Worm (Caenorhabditis elegans) whole organism, young adult: ENCODE data around the gene otub-1.

ENCODE experiments used
- B0019.2 ChIP-seq: fragments of 200-800 bp; sonication (Bioruptor generic); conservative IDR thresholded peaks from 2 replicates; pipeline ENCODE4 v1.3.6; 2022; ENCODE audit warnings: missing genetic modification reagents, missing genetic modification characterization, missing compliant biosample characterization
- B0336.3 ChIP-seq: fragments of 200-800 bp; sonication (Bioruptor generic); IDR thresholded peaks from 2 replicates; pipeline ENCODE4 v1.3.6; 2022; ENCODE audit warnings: missing genetic modification characterization, missing compliant biosample characterization
- C17E4.6 ChIP-seq: fragments of 200-800 bp; sonication (Bioruptor generic); IDR thresholded peaks from 2 replicates; pipeline ENCODE4 v1.3.6; 2022; ENCODE audit warnings: missing genetic modification reagents, missing genetic modification characterization, missing compliant biosample characterization
- D2030.7 ChIP-seq: fragments of 200-800 bp; sonication (Bioruptor generic); IDR thresholded peaks from 2 replicates; pipeline ENCODE4 v1.3.6; 2022; ENCODE audit warnings: missing genetic modification reagents, missing genetic modification characterization, missing compliant biosample characterization
- F33H1.4 ChIP-seq: fragments of 200-800 bp; sonication (Bioruptor generic); IDR thresholded peaks from 2 replicates; pipeline ENCODE4 v1.3.6; 2022; ENCODE audit warnings: missing genetic modification reagents, missing genetic modification characterization, missing compliant biosample characterization
- Y95B8A.8 ChIP-seq: fragments of 200-800 bp; sonication (Bioruptor generic); IDR thresholded peaks from 2 replicates; pipeline ENCODE4 v1.3.6; 2022; ENCODE audit warnings: missing genetic modification reagents, missing genetic modification characterization, missing compliant biosample characterization
- ZK185.1 ChIP-seq: sonication (generic microtip); optimal IDR thresholded peaks from 2 replicates; lab custom pipeline; 2016; ENCODE audit warnings: mild to moderate bottlenecking, missing genetic modification characterization, missing compliant biosample characterization; ENCODE audit not compliant: poor library complexity, severe bottlenecking
- aptf-2 ChIP-seq: fragments of 200-800 bp; sonication (Bioruptor generic); conservative IDR thresholded peaks from 2 replicates; pipeline ENCODE4 v1.3.6; 2022; ENCODE audit warnings: missing genetic modification reagents, missing genetic modification characterization, missing compliant biosample characterization
- attf-3 ChIP-seq: fragments of 200-800 bp; sonication (Bioruptor generic); conservative IDR thresholded peaks from 2 replicates; pipeline ENCODE4 v1.3.6; 2022; ENCODE audit warnings: missing genetic modification reagents, missing genetic modification characterization, missing compliant biosample characterization
- attf-6 ChIP-seq: fragments of 200-800 bp; sonication (Bioruptor generic); IDR thresholded peaks from 2 replicates; pipeline ENCODE4 v1.3.6; 2022; ENCODE audit warnings: missing genetic modification reagents, missing genetic modification characterization, missing compliant biosample characterization
- cebp-1 ChIP-seq, 2 experiments: fragments of 200-800 bp in 1 of 2; sonication (Bioruptor generic) in 1 of 2; sonication (generic microtip) in 1 of 2; IDR thresholded peaks in 1 of 2; optimal IDR thresholded peaks in 1 of 2; 2 replicates each; pipeline versions ENCODE4 v1.3.6 to Lab custom; 2017 to 2022; ENCODE audit warnings: missing compliant biosample characterization in 2 of 2, missing genetic modification characterization in 2 of 2, mild to moderate bottlenecking in 1 of 2, missing genetic modification reagents in 1 of 2, moderate library complexity in 1 of 2
- ceh-91 ChIP-seq: fragments of 200-800 bp; sonication (Bioruptor generic); IDR thresholded peaks from 2 replicates; pipeline ENCODE4 v1.3.6; 2022; ENCODE audit warnings: missing genetic modification reagents, missing genetic modification characterization, missing compliant biosample characterization
- chd-7 ChIP-seq: sonication (generic microtip); optimal IDR thresholded peaks from 2 replicates; lab custom pipeline; 2016; ENCODE audit warnings: mild to moderate bottlenecking, missing genetic modification characterization, moderate library complexity, missing compliant biosample characterization
- dox-1 ChIP-seq: fragments of 200-800 bp; sonication (Bioruptor generic); IDR thresholded peaks from 2 replicates; pipeline ENCODE4 v1.3.6; 2022; ENCODE audit warnings: missing genetic modification reagents, missing genetic modification characterization, missing compliant biosample characterization
- dpl-1 ChIP-seq: fragments of 150-350 bp; optimal IDR thresholded peaks from 2 replicates; lab custom pipeline; 2014; ENCODE audit warnings: missing biosample characterization, missing genetic modification reagents, missing genetic modification characterization
- efl-1 ChIP-seq: fragments of 150-350 bp; optimal IDR thresholded peaks from 2 replicates; lab custom pipeline; 2014; ENCODE audit warnings: missing biosample characterization, missing genetic modification reagents, missing genetic modification characterization
- egl-44 ChIP-seq: fragments of 200-800 bp; sonication (Bioruptor generic); IDR thresholded peaks from 2 replicates; pipeline ENCODE4 v1.3.6; 2022; ENCODE audit warnings: missing genetic modification reagents, missing genetic modification characterization, missing compliant biosample characterization
- ekl-4 ChIP-seq: fragments of 200-800 bp; sonication (Bioruptor generic); IDR thresholded peaks from 2 replicates; pipeline ENCODE4 v1.3.6; 2022; ENCODE audit warnings: missing genetic modification reagents, missing genetic modification characterization, missing compliant biosample characterization
- ets-4 ChIP-seq: fragments of 200-800 bp; sonication (Bioruptor generic); optimal IDR thresholded peaks from 2 replicates; lab custom pipeline; 2018; ENCODE audit warnings: mild to moderate bottlenecking, missing genetic modification characterization, missing compliant biosample characterization
- him-1 ChIP-seq: sonication (generic microtip); optimal IDR thresholded peaks from 2 replicates; lab custom pipeline; 2016; ENCODE audit warnings: missing genotype, missing genetic modification reagents, missing genetic modification characterization, missing compliant biosample characterization
- hmg-1.2 ChIP-seq: fragments of 200-800 bp; sonication (Bioruptor generic); IDR thresholded peaks from 2 replicates; pipeline ENCODE4 v1.3.6; 2022; ENCODE audit warnings: missing genetic modification reagents, missing genetic modification characterization, missing compliant biosample characterization
- hsf-1 ChIP-seq: fragments of 200-800 bp; sonication (Bioruptor generic); IDR thresholded peaks from 2 replicates; pipeline ENCODE4 v1.3.6; 2022; ENCODE audit warnings: missing genetic modification reagents, missing genetic modification characterization, missing compliant biosample characterization
- lag-1 ChIP-seq: fragments of 200-800 bp; sonication (Bioruptor generic); IDR thresholded peaks from 2 replicates; pipeline ENCODE4 v1.3.6; 2022; ENCODE audit warnings: missing genetic modification reagents, missing genetic modification characterization, missing compliant biosample characterization
- lin-26 ChIP-seq: fragments of 200-800 bp; sonication (Bioruptor generic); IDR thresholded peaks from 2 replicates; pipeline ENCODE4 v1.3.6; 2022; ENCODE audit warnings: missing genetic modification reagents, missing genetic modification characterization, missing compliant biosample characterization
- lin-35 ChIP-seq, 3 experiments: fragments of 150-350 bp in 2 of 3; sonication (generic microtip) in 1 of 3; optimal IDR thresholded peaks; 2 replicates each; lab custom pipeline; 2014 to 2018; ENCODE audit warnings: missing biosample characterization in 3 of 3, missing genetic modification characterization in 3 of 3, missing genetic modification reagents in 3 of 3
- lin-40 ChIP-seq: sonication (generic microtip); optimal IDR thresholded peaks from 2 replicates; lab custom pipeline; 2016; ENCODE audit warnings: missing genetic modification characterization, mild to moderate bottlenecking, missing compliant biosample characterization, missing genotype, missing genetic modification reagents
- lin-54 ChIP-seq: fragments of 200-800 bp; sonication (Bioruptor generic); optimal IDR thresholded peaks from 2 replicates; lab custom pipeline; 2018; ENCODE audit warnings: mild to moderate bottlenecking, missing genetic modification characterization, missing compliant biosample characterization
- lsl-1 ChIP-seq: fragments of 200-800 bp; sonication (Bioruptor generic); optimal IDR thresholded peaks from 2 replicates; lab custom pipeline; 2018; ENCODE audit warnings: mild to moderate bottlenecking, missing genetic modification characterization, moderate library complexity, missing compliant biosample characterization
- madf-3 ChIP-seq: fragments of 200-800 bp; sonication (Bioruptor generic); IDR thresholded peaks from 2 replicates; pipeline ENCODE4 v1.3.6; 2022; ENCODE audit warnings: missing genetic modification reagents, missing genetic modification characterization, missing compliant biosample characterization
- madf-6 ChIP-seq: fragments of 200-800 bp; sonication (Bioruptor generic); IDR thresholded peaks from 2 replicates; pipeline ENCODE4 v1.3.6; 2022; ENCODE audit warnings: missing genetic modification reagents, missing genetic modification characterization, missing compliant biosample characterization
- madf-8 ChIP-seq: fragments of 200-800 bp; sonication (Bioruptor generic); conservative IDR thresholded peaks from 2 replicates; pipeline ENCODE4 v1.3.6; 2022; ENCODE audit warnings: missing genetic modification reagents, missing genetic modification characterization, missing compliant biosample characterization
- mcd-1 ChIP-seq: fragments of 200-800 bp; sonication (Bioruptor generic); IDR thresholded peaks from 2 replicates; pipeline ENCODE4 v1.3.6; 2022; ENCODE audit warnings: missing genetic modification reagents, missing genetic modification characterization, missing compliant biosample characterization
- nhr-120 ChIP-seq: fragments of 200-800 bp; sonication (Bioruptor generic); IDR thresholded peaks from 2 replicates; pipeline ENCODE4 v1.3.6; 2022; ENCODE audit warnings: missing genetic modification characterization, missing compliant biosample characterization
- nhr-90 ChIP-seq: sonication (generic microtip); optimal IDR thresholded peaks from 2 replicates; lab custom pipeline; 2016; ENCODE audit warnings: missing genotype, mild to moderate bottlenecking, missing genetic modification characterization, missing compliant biosample characterization
- pbrm-1 ChIP-seq: fragments of 200-800 bp; sonication (Bioruptor generic); IDR thresholded peaks from 2 replicates; pipeline ENCODE4 v1.3.6; 2022; ENCODE audit warnings: missing genetic modification reagents, missing genetic modification characterization, missing compliant biosample characterization
- rcor-1 ChIP-seq: fragments of 200-800 bp; sonication (Bioruptor generic); IDR thresholded peaks from 2 replicates; pipeline ENCODE4 v1.3.6; 2022; ENCODE audit warnings: missing genetic modification reagents, missing genetic modification characterization, missing compliant biosample characterization
- snpc-1.1 ChIP-seq: sonication (generic microtip); optimal IDR thresholded peaks from 2 replicates; lab custom pipeline; 2017; ENCODE audit warnings: missing genetic modification characterization, mild to moderate bottlenecking, missing compliant biosample characterization, antibody characterized with exemption, moderate library complexity, missing genotype, missing genetic modification reagents; ENCODE audit not compliant: insufficient read depth
- snpc-1.3 ChIP-seq: sonication (generic microtip); optimal IDR thresholded peaks from 2 replicates; lab custom pipeline; 2017; ENCODE audit warnings: missing genetic modification characterization, mild to moderate bottlenecking, missing compliant biosample characterization, antibody characterized with exemption, moderate library complexity, missing genotype, missing genetic modification reagents; ENCODE audit not compliant: insufficient read depth
- snpc-3.4 ChIP-seq: sonication (generic microtip); optimal IDR thresholded peaks from 2 replicates; lab custom pipeline; 2017; ENCODE audit warnings: missing genetic modification characterization, mild to moderate bottlenecking, missing compliant biosample characterization, antibody characterized with exemption, moderate library complexity, missing genotype, missing genetic modification reagents
- tbp1 ChIP-seq: fragments of 200-800 bp; sonication (Bioruptor generic); optimal IDR thresholded peaks from 2 replicates; lab custom pipeline; 2018; ENCODE audit warnings: mild to moderate bottlenecking, missing genetic modification characterization, missing compliant biosample characterization
- tlf-1 ChIP-seq: fragments of 200-800 bp; sonication (Bioruptor generic); optimal IDR thresholded peaks from 2 replicates; lab custom pipeline; 2018; ENCODE audit warnings: mild to moderate bottlenecking, missing genetic modification characterization, missing compliant biosample characterization
- unc-130 ChIP-seq: sonication (generic microtip); optimal IDR thresholded peaks from 2 replicates; lab custom pipeline; 2016; ENCODE audit warnings: missing genetic modification reagents, missing genetic modification characterization, missing compliant biosample characterization
- xnd-1 ChIP-seq: sonication (generic microtip); optimal IDR thresholded peaks from 2 replicates; lab custom pipeline; 2016; ENCODE audit warnings: missing genotype, missing genetic modification reagents, missing genetic modification characterization, missing compliant biosample characterization
- ztf-18 ChIP-seq: sonication (generic microtip); optimal IDR thresholded peaks from 2 replicates; lab custom pipeline; 2016; ENCODE audit warnings: missing genotype, mild to moderate bottlenecking, missing genetic modification characterization, missing compliant biosample characterization
- ztf-26 ChIP-seq: sonication (generic microtip); optimal IDR thresholded peaks from 2 replicates; lab custom pipeline; 2017; ENCODE audit warnings: missing genetic modification characterization, missing compliant biosample characterization

Gene otub-1

ce11 chrV:15058965-15059364 is 7.1 kb upstream of the otub-1 start:
- TF ChIP-seq lin-26 (GFP tag; lab: Robert Waterston, UW) (peak; percentile 60; the same call in 1 of the 2 replicates), ets-4 (GFP tag; lab: Kevin White, UChicago) (no peak)

ce11 chrV:15059534-15059933 is 6.6 kb upstream of the otub-1 start, which contains the start of the genes mcm-3 and C25D7.15:
TSS of gene mcm-3 (minus strand) at chrV:15059599.
TSS of gene C25D7.15 (plus strand) at chrV:15059808.
- TF ChIP-seq egl-44 (GFP tag; lab: Robert Waterston, UW) (no peak), nhr-90 (no peak), madf-3 (GFP tag; lab: Robert Waterston, UW) (peak; percentile 78; the same call in 1 of the 2 replicates), ztf-18 (tag; lab: Kevin White, UChicago) (peak; percentile 7), B0019.2 (peak; percentile 84), ceh-91 (peak; percentile 89), ekl-4 (GFP tag; lab: Robert Waterston, UW) (no peak), Y95B8A.8 (peak; percentile 61; the same call in 1 of the 2 replicates), nhr-120 (GFP tag; lab: Robert Waterston, UW) (no peak), hsf-1 (peak; percentile 87), tlf-1 (GFP tag; lab: Kevin White, UChicago) (peak; percentile 68), ets-4 (GFP tag; lab: Kevin White, UChicago) (no peak), F33H1.4 (GFP tag; lab: Robert Waterston, UW) (peak; percentile 75), lin-54 (GFP tag; lab: Kevin White, UChicago) (peak; percentile 80), lin-40 (no peak), cebp-1 (GFP tag; IDR thresholded peaks at IDR 0.05; lab: Robert Waterston, UW) (no peak), cebp-1 (tag; optimal IDR thresholded peaks at IDR 0.05; lab: Kevin White, UChicago) (peak; percentile 6), snpc-3.4 (tag; lab: Kevin White, UChicago) (peak; percentile 84), rcor-1 (peak; percentile 50), snpc-1.3 (tag; lab: Kevin White, UChicago) (peak; percentile 27), attf-3 (GFP tag; lab: Robert Waterston, UW) (0 out of 2 replicates have a peak, but pooled peaks have one; percentile 42), unc-130 (GFP tag; lab: Kevin White, UChicago) (peak; percentile 0), attf-6 (no peak), lsl-1 (GFP tag; lab: Kevin White, UChicago) (peak; percentile 78), tbp1 (GFP tag; lab: Kevin White, UChicago) (peak; percentile 55), aptf-2 (GFP tag; lab: Robert Waterston, UW) (no peak), ztf-26 (tag; lab: Kevin White, UChicago) (no peak), dpl-1 (GFP tag; lab: Kevin White, UChicago) (peak; percentile 89), lag-1 (GFP tag; lab: Robert Waterston, UW) (no peak), mcd-1 (GFP tag; lab: Robert Waterston, UW) (peak; percentile 49), lin-35 (GFP tag; optimal IDR thresholded peaks at IDR 0.05; lab: Kevin White, UChicago) (peak in 2 of 3 experiments; percentile 45 to 62), B0336.3 (GFP tag; lab: Robert Waterston, UW) (peak; percentile 50; the same call in 1 of the 2 replicates), D2030.7 (peak; percentile 87), C17E4.6 (GFP tag; lab: Robert Waterston, UW) (no peak), hmg-1.2 (GFP tag; lab: Robert Waterston, UW) (peak; percentile 46; the same call in 1 of the 2 replicates), him-1 (tag; lab: Kevin White, UChicago) (peak; percentile 53), madf-8 (GFP tag; lab: Robert Waterston, UW) (peak; percentile 90), efl-1 (GFP tag; lab: Kevin White, UChicago) (peak; percentile 96), dox-1 (GFP tag; lab: Robert Waterston, UW) (peak; percentile 69; the same call in 1 of the 2 replicates), pbrm-1 (GFP tag; lab: Robert Waterston, UW) (peak; percentile 63; the same call in 1 of the 2 replicates), chd-7 (tag; lab: Kevin White, UChicago) (no peak), ZK185.1 (tag; lab: Kevin White, UChicago) (no peak), xnd-1 (tag; lab: Kevin White, UChicago) (peak; percentile 72), madf-6 (GFP tag; lab: Robert Waterston, UW) (peak; percentile 97), snpc-1.1 (tag; lab: Kevin White, UChicago) (peak; percentile 46)
